Fruit fly (Drosophila melanogaster) whole organism, adult: ENCODE results near the gene Polr2A.

Experiments
- CG12768 ChIP-seq: fragments of 200-800 bp; sonication (Bioruptor generic); optimal IDR thresholded peaks from 2 replicates; lab custom pipeline; 2017; ENCODE audit warnings: missing biosample characterization, missing genetic modification characterization, mild to moderate bottlenecking, moderate library complexity, missing genetic modification reagents
- CG5204 ChIP-seq: fragments of 200-800 bp; sonication (Bioruptor generic); optimal IDR thresholded peaks from 2 replicates; lab custom pipeline; 2016; ENCODE audit warnings: missing biosample characterization, missing genetic modification characterization
- CG7045 ChIP-seq: fragments of 200-800 bp; sonication (Bioruptor generic); optimal IDR thresholded peaks from 2 replicates; lab custom pipeline; 2017; ENCODE audit warnings: missing biosample characterization, mild to moderate bottlenecking, missing genetic modification characterization
- Clk ChIP-seq: fragments of 200-800 bp; sonication (Bioruptor generic); optimal IDR thresholded peaks from 2 replicates; lab custom pipeline; 2017; ENCODE audit warnings: missing biosample characterization, missing genetic modification characterization
- Crg-1 ChIP-seq: fragments of 200-800 bp; sonication (Bioruptor generic); optimal IDR thresholded peaks from 2 replicates; lab custom pipeline; 2016; ENCODE audit warnings: missing biosample characterization, missing genetic modification characterization
- Hr96 ChIP-seq: fragments of 200-800 bp; sonication (Bioruptor generic); optimal IDR thresholded peaks from 2 replicates; lab custom pipeline; 2016; ENCODE audit warnings: missing biosample characterization, missing genetic modification characterization
- Mnt ChIP-seq: fragments of 200-800 bp; sonication (Bioruptor generic); optimal IDR thresholded peaks from 2 replicates; lab custom pipeline; 2016; ENCODE audit warnings: missing biosample characterization, mild to moderate bottlenecking, missing genetic modification characterization
- bab1 ChIP-seq: fragments of 200-800 bp; sonication (Bioruptor generic); optimal IDR thresholded peaks from 3 replicates; lab custom pipeline; 2019; ENCODE audit warnings: missing biosample characterization, mild to moderate bottlenecking, missing genetic modification characterization, moderate library complexity
- cic ChIP-seq: fragments of 200-800 bp; sonication (Bioruptor generic); optimal IDR thresholded peaks from 2 replicates; lab custom pipeline; 2017; ENCODE audit warnings: missing biosample characterization, mild to moderate bottlenecking, missing genetic modification characterization, moderate library complexity
- cnc ChIP-seq, 2 experiments: fragments of >200 bp; optimal IDR thresholded peaks; 2 replicates each; lab custom pipeline; 2017
- kay ChIP-seq: fragments of 200-800 bp; sonication (Bioruptor generic); peaks from one replicate; lab custom pipeline; 2016; ENCODE audit warnings: missing biosample characterization, missing genetic modification characterization, borderline replicate concordance
- ovo ChIP-seq: fragments of 200-800 bp; sonication (Bioruptor generic); optimal IDR thresholded peaks from 2 replicates; lab custom pipeline; 2016; ENCODE audit warnings: missing biosample characterization, missing genetic modification characterization
- tj ChIP-seq: fragments of 200-800 bp; sonication (Bioruptor generic); optimal IDR thresholded peaks from 3 replicates; lab custom pipeline; 2017; ENCODE audit warnings: missing biosample characterization, mild to moderate bottlenecking, missing genetic modification characterization, moderate library complexity
- toe ChIP-seq: fragments of 200-800 bp; sonication (Bioruptor generic); optimal IDR thresholded peaks from 2 replicates; lab custom pipeline; 2016; ENCODE audit warnings: missing biosample characterization, missing genetic modification characterization

- TF ChIP-seq bab1 (GFP tag; lab: Kevin White, UChicago) (no peak), Clk (GFP tag; lab: Kevin White, UChicago) (no peak), ovo (no peak), CG12768 (GFP tag; lab: Kevin White, UChicago) (no peak), toe (GFP tag; lab: Kevin White, UChicago) (no peak), kay (GFP tag; lab: Kevin White, UChicago) (no peak), Hr96 (GFP tag; lab: Kevin White, UChicago) (no peak), Crg-1 (no peak), cic (GFP tag; lab: Kevin White, UChicago) (no peak), CG5204 (GFP tag; lab: Kevin White, UChicago) (no peak), Mnt (GFP tag; lab: Kevin White, UChicago) (no peak), cnc (optimal IDR thresholded peaks at IDR 0.05; lab: Kevin White, UChicago) (no peak), CG7045 (GFP tag; lab: Kevin White, UChicago) (no peak), tj (GFP tag; lab: Kevin White, UChicago) (no peak)
Measured at dm6 chrX:11543318-11543717, 26.8 kb downstream of the Polr2A start.
